Fruit fly (Drosophila melanogaster): ENCODE data around the gene CG13457.

CG13457 gene

DNA sequence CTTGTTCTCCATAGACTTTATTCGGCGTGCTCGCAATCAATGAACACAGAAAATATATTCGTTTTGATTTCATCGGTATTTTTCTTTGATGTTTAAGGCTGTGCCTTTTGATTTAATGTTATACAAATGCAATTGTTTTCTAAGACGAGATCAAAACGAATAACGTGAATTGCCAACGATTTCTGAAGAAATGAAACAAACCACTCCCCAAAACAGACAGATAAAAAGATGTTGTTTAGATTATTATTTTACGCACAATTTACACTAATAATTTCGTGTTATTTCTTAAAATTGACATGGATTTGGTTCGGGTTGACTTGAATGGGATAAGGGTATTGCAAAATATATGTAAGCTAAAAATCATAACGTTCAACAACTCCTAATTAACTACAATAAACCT, at the start of gene CG13457:
Gene CG13457 (minus strand): TSS at position 101 of the 400 bp plus-strand sequence.
- TF ChIP-seq noc (tag; optimal IDR thresholded peaks at IDR 0.05) = no peak

DNA sequence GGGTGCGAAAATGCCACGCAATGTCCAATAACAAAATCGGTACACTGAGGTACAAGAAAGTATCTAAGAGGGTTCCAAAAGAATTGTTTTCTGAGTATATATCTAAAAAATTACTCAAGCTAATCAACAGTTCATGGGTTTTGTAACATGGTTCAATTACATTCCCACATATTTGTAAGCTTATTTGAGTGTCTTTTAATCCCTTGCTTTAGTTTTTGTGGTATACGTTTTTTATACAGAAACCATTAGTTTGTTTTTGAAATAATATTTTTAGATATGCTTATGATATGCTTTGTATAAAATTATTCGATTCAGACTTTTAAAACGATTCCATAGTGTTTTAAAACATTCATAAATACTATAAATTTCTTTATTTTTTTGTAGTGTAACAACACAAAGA, 49.6 kb upstream of the CG13457 start:
- TF ChIP-seq noc (tag; optimal IDR thresholded peaks at IDR 0.05) = no peak

- no peak for TF ChIP-seq noc (tag; optimal IDR thresholded peaks at IDR 0.05)
These were observed 47.4 kb upstream of the CG13457 start for dm6 chr3L:15178618-15179017.

- no peak for TF ChIP-seq noc (tag; optimal IDR thresholded peaks at IDR 0.05)
These were observed 45.5 kb upstream of the CG13457 start for dm6 chr3L:15176641-15177215.

dm6 chr3L:15174823-15175222, 43.6 kb upstream of the CG13457 start:
- no peak for TF ChIP-seq noc (tag; optimal IDR thresholded peaks at IDR 0.05)

DNA sequence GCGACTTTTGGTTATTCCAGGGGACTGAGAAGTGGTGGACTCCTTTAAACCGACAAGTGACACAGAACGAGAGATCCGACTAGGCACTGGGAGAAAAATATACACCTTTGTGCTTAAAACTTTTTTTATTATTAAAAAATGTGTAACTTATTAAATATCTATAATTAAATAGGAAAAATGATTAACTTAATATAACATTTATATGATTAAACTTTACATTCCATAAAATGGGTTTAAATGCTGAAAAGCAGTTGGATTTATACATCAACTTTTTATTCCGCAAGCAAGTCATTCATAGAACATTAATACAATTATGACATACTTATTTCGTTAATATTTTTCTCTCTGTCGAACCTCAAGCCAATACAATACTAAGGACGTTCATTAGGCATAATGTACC, 42.9 kb upstream of the CG13457 start:
- no peak for TF ChIP-seq noc (tag; optimal IDR thresholded peaks at IDR 0.05)

DNA sequence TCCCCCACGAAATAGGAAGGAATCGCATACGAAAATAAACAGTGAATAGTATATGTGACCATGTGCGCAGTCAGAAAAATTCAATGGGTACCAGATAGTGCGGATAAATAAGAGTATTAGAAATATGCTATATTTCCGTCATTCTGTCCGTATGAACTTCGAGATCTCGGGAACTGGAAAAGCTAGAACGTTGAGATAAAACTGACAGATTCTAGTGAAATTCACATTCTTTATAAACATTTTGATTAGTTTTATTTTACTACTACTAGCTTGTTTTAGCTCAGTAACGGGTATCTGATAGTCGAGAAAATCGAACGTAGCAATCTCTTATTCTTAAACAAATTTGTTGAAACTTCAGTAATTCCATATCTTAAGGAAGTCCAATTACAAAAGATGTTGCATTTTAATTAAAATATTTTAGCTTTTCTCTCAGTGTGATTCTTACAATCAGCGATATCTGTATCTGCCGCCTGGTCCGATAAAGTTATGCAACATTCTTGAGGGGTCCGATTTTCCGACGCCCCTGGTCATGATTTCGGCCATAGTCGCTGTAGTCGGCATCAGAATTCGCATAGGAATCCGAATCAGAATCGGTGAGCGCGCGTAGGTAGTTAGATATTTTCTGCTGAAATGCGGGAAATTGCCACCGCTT, 41.4 kb upstream of the CG13457 start:
- TF ChIP-seq noc (tag; optimal IDR thresholded peaks at IDR 0.05) = no peak

dm6 chr3L:15171769-15172403, 40.7 kb upstream of the CG13457 start:
- TF ChIP-seq noc (tag; optimal IDR thresholded peaks at IDR 0.05) = no peak

- no peak for TF ChIP-seq noc (tag; optimal IDR thresholded peaks at IDR 0.05)
These were observed 38.6 kb upstream of the CG13457 start for dm6 chr3L:15169795-15170194.

dm6 chr3L:15169010-15169409, 37.8 kb upstream of the CG13457 start:
- TF ChIP-seq noc (tag; optimal IDR thresholded peaks at IDR 0.05) = no peak

- no peak for TF ChIP-seq noc (tag; optimal IDR thresholded peaks at IDR 0.05)
These were observed 32.2 kb upstream of the CG13457 start, which contains the start of gene CG7011 for dm6 chr3L:15163414-15163813. TSS of gene CG7011 (minus strand) at chr3L:15163628.

dm6 chr3L:15162988-15163387, 31.8 kb upstream of the CG13457 start:
- no peak for TF ChIP-seq noc (tag; optimal IDR thresholded peaks at IDR 0.05)

DNA sequence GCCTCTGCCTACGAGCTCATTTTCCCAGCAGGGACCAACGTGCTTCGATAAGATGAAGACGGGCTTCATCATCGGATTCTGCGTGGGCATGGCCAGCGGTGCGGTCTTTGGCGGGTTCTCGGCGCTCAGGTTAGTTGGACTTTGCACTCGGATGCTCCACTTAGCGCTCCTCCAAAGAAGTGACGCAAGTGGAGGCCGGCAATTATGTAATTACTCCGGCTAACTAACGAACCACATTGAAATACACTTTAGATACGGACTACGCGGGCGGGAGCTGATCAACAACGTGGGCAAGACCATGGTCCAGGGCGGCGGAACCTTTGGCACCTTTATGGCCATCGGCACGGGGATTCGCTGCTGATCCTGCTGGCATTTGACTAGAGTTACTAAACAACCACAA, 30.8 kb upstream of the CG13457 start:
- no peak for TF ChIP-seq noc (tag; optimal IDR thresholded peaks at IDR 0.05)

DNA sequence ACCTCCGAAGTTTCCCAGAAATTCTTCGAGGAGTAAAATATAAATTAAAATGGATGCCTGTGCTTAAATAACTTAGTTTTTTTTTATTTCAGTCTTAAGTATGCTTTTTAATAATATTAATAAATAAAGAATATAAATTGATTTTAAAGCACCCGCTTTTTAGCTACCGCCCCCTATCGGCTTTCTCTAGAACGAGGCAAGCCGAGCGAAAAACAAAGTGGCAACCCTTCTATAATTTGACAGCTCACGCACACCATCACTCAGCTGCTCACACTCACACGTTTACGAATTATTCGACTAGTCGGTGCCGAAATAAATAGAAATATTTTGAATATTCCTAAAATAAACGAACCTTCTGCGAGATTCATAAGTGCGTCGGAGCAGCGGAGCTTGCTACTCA, 30.4 kb upstream of the CG13457 start, which contains the start of gene CG6878:
Gene CG6878 (plus strand): TSS at position 269 of the 400 bp plus-strand sequence.
- no peak for TF ChIP-seq noc (tag; optimal IDR thresholded peaks at IDR 0.05)

DNA sequence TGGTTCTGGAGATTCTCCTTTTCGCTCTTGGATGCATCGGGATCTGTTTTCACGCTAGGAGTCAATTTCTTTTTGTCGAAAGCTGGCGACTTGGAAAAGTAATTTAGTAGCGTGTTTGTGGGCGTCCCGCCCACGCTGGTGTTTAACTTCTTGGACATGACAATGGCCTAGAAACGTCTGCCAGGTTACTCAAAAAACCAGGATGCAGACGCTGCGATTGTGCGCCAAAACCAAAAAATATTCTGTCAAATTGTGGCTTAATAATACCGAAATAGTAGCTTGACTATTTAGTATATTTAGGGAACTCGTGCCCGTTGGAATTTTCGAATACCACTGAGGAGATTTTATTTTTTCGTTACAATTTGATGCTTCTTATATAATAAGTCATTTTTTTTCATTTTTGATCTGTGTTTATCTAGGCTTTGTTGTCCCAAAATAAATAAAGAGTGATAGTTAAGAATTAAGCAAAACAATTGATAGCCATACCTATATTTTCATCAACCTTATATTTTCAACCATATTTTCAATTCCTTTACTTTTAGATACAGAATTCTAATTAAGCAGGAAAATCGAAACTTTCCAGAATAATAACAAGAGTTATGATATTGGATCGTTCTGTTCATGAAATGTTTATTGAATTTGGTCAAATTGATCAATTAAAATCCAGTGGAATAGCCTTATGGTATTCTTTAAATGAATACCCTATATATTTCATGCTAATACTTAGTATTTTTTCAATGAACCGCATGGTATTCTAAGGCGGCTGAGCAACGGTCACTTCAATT, 27.3 kb upstream of the CG13457 start, which contains the start of the genes Msh6 and Prp31:
Gene Msh6 (minus strand): TSS at position 233 of the 785 bp plus-strand sequence.
Gene Prp31 (plus strand): TSS at position 771 of the 785 bp plus-strand sequence.
- no peak for TF ChIP-seq noc (tag; optimal IDR thresholded peaks at IDR 0.05)

- TF ChIP-seq noc (tag; optimal IDR thresholded peaks at IDR 0.05) = no peak
These were observed 18.9 kb upstream of the CG13457 start for dm6 chr3L:15150028-15150427.
